Worm (Caenorhabditis elegans) whole organism, L2 larva: ENCODE measurements around the gene F13E9.9.

Experiments
- F13H6.1 ChIP-seq: sonication (generic microtip); optimal IDR thresholded peaks from 2 replicates; lab custom pipeline; 2016; ENCODE audit warnings: missing genetic modification characterization, missing compliant biosample characterization
- R02D3.7 ChIP-seq: fragments of 150-350 bp; optimal IDR thresholded peaks from 2 replicates; lab custom pipeline; 2014; ENCODE audit warnings: missing biosample characterization, missing genetic modification characterization
- Y55F3AM.14 ChIP-seq: fragments of 200-800 bp; sonication (Bioruptor generic); optimal IDR thresholded peaks from 2 replicates; lab custom pipeline; 2018; ENCODE audit warnings: mild to moderate bottlenecking, missing genetic modification characterization, missing compliant biosample characterization
- alr-1 ChIP-seq: fragments of 150-350 bp; optimal IDR thresholded peaks from 2 replicates; lab custom pipeline; 2014; ENCODE audit warnings: missing biosample characterization, missing genetic modification characterization
- aly-2 ChIP-seq: fragments of 150-350 bp; optimal IDR thresholded peaks from 2 replicates; lab custom pipeline; 2014; ENCODE audit warnings: missing biosample characterization, missing genetic modification characterization
- ama-1 ChIP-seq: fragments of 150-350 bp; optimal IDR thresholded peaks from 2 replicates; lab custom pipeline; 2018; ENCODE audit warnings: inconsistent platforms
- blmp-1 ChIP-seq: sonication (generic microtip); optimal IDR thresholded peaks from 2 replicates; lab custom pipeline; 2017; ENCODE audit warnings: missing genetic modification characterization, mild to moderate bottlenecking, missing compliant biosample characterization, antibody characterized with exemption, moderate library complexity; ENCODE audit not compliant: insufficient read depth
- ceh-82 ChIP-seq: fragments of 150-350 bp; optimal IDR thresholded peaks from 2 replicates; lab custom pipeline; 2014; ENCODE audit warnings: missing biosample characterization, missing genetic modification characterization
- dmd-4 ChIP-seq: sonication (generic microtip); optimal IDR thresholded peaks from 2 replicates; lab custom pipeline; 2017; ENCODE audit warnings: missing biosample characterization, missing genetic modification characterization
- egl-27 ChIP-seq: sonication (generic microtip); optimal IDR thresholded peaks from 3 replicates; lab custom pipeline; 2017; ENCODE audit warnings: missing biosample characterization, missing genetic modification reagents, missing genetic modification characterization
- elt-3 ChIP-seq: sonication (generic microtip); optimal IDR thresholded peaks from 2 replicates; lab custom pipeline; 2017; ENCODE audit warnings: missing biosample characterization, missing genetic modification characterization
- fos-1 ChIP-seq: fragments of 150-350 bp; optimal IDR thresholded peaks from 2 replicates; lab custom pipeline; 2014; ENCODE audit warnings: missing biosample characterization, missing genetic modification characterization
- gmeb-1 ChIP-seq: fragments of 150-350 bp; optimal IDR thresholded peaks from 2 replicates; lab custom pipeline; 2014; ENCODE audit warnings: missing biosample characterization, missing genetic modification characterization
- lin-11 ChIP-seq: fragments of 150-350 bp; sonication (generic microtip); optimal IDR thresholded peaks from 2 replicates; lab custom pipeline; 2014; ENCODE audit warnings: missing biosample characterization, missing genetic modification characterization, inconsistent platforms, mixed read lengths
- lin-13 ChIP-seq: fragments of 150-350 bp; optimal IDR thresholded peaks from 2 replicates; lab custom pipeline; 2014; ENCODE audit warnings: missing biosample characterization, missing genetic modification reagents, missing genetic modification characterization
- lin-39 ChIP-seq: fragments of 150-350 bp; optimal IDR thresholded peaks from 2 replicates; lab custom pipeline; 2014; ENCODE audit warnings: missing biosample characterization, missing genetic modification reagents, missing genetic modification characterization
- lsy-2 ChIP-seq, 2 experiments: fragments of 150-350 bp in 1 of 2; sonication (generic microtip) in 1 of 2; optimal IDR thresholded peaks; 2 replicates each; lab custom pipeline; 2014 to 2017; ENCODE audit warnings: missing biosample characterization in 2 of 2, missing genetic modification characterization in 2 of 2
- mab-5 ChIP-seq: fragments of 150-350 bp; optimal IDR thresholded peaks from 2 replicates; lab custom pipeline; 2014; ENCODE audit warnings: missing biosample characterization, missing genetic modification characterization
- mbf-1 ChIP-seq: sonication (generic microtip); optimal IDR thresholded peaks from 2 replicates; lab custom pipeline; 2017; ENCODE audit warnings: missing biosample characterization, missing genetic modification characterization
- mdl-1 ChIP-seq, 2 experiments: fragments of 150-350 bp in 1 of 2; sonication (generic microtip) in 1 of 2; optimal IDR thresholded peaks; 2 replicates each; lab custom pipeline; 2017; ENCODE audit warnings: missing biosample characterization in 2 of 2, missing genetic modification characterization in 2 of 2
- nhr-10 ChIP-seq: sonication (generic microtip); optimal IDR thresholded peaks from 2 replicates; lab custom pipeline; 2017; ENCODE audit warnings: missing biosample characterization, missing genetic modification characterization
- nhr-11 ChIP-seq: fragments of 150-350 bp; optimal IDR thresholded peaks from 2 replicates; lab custom pipeline; 2014; ENCODE audit warnings: missing biosample characterization, missing genetic modification characterization
- nhr-129 ChIP-seq: fragments of 150-350 bp; optimal IDR thresholded peaks from 2 replicates; lab custom pipeline; 2014; ENCODE audit warnings: missing biosample characterization, missing genetic modification characterization
- nhr-21 ChIP-seq: fragments of 150-350 bp; optimal IDR thresholded peaks from 2 replicates; lab custom pipeline; 2014; ENCODE audit warnings: missing biosample characterization, missing genetic modification characterization
- nhr-23 ChIP-seq: fragments of 150-350 bp; optimal IDR thresholded peaks from 2 replicates; lab custom pipeline; 2014; ENCODE audit warnings: missing biosample characterization, missing genetic modification reagents, missing genetic modification characterization
- nhr-25 ChIP-seq: fragments of 150-350 bp; sonication (generic microtip); optimal IDR thresholded peaks from 3 replicates; lab custom pipeline; 2014; ENCODE audit warnings: missing biosample characterization, missing genetic modification characterization
- nhr-6 ChIP-seq: fragments of 150-350 bp; optimal IDR thresholded peaks from 2 replicates; lab custom pipeline; 2014; ENCODE audit warnings: missing biosample characterization, missing genetic modification characterization
- nhr-77 ChIP-seq: fragments of 150-350 bp; optimal IDR thresholded peaks from 2 replicates; lab custom pipeline; 2014; ENCODE audit warnings: missing biosample characterization, missing genetic modification characterization
- sem-4 ChIP-seq: fragments of 150-350 bp; optimal IDR thresholded peaks from 2 replicates; lab custom pipeline; 2014; ENCODE audit warnings: missing biosample characterization, missing genetic modification reagents, missing genetic modification characterization
- skn-1 ChIP-seq: sonication (generic microtip); optimal IDR thresholded peaks from 2 replicates; lab custom pipeline; 2017; ENCODE audit warnings: missing biosample characterization, missing genetic modification characterization
- sma-3 ChIP-seq: sonication (generic microtip); optimal IDR thresholded peaks from 2 replicates; lab custom pipeline; 2016; ENCODE audit warnings: missing genetic modification reagents, missing genetic modification characterization, missing compliant biosample characterization
- sma-9 ChIP-seq, 2 experiments: fragments of 150-350 bp in 1 of 2; sonication (generic microtip) in 1 of 2; optimal IDR thresholded peaks; 2 replicates each; lab custom pipeline; 2014 to 2016; ENCODE audit warnings: missing genetic modification characterization in 2 of 2, mild to moderate bottlenecking in 1 of 2, missing biosample characterization in 1 of 2, missing compliant biosample characterization in 1 of 2, missing genetic modification reagents in 1 of 2, moderate library complexity in 1 of 2
- snpc-4 ChIP-seq: fragments of 150-350 bp; optimal IDR thresholded peaks from 2 replicates; lab custom pipeline; 2014; ENCODE audit warnings: missing biosample characterization, missing genetic modification characterization
- unc-39 ChIP-seq: fragments of 150-350 bp; optimal IDR thresholded peaks from 2 replicates; lab custom pipeline; 2014; ENCODE audit warnings: missing biosample characterization, missing genetic modification characterization
- unc-55 ChIP-seq: fragments of 150-350 bp; sonication (generic microtip); optimal IDR thresholded peaks from 3 replicates; lab custom pipeline; 2014; ENCODE audit warnings: missing biosample characterization, missing genetic modification reagents, missing genetic modification characterization
- unc-62 ChIP-seq: fragments of 150-350 bp; optimal IDR thresholded peaks from 2 replicates; lab custom pipeline; 2014; ENCODE audit warnings: missing biosample characterization, missing genetic modification reagents, missing genetic modification characterization
- zag-1 ChIP-seq: fragments of 150-350 bp; optimal IDR thresholded peaks from 2 replicates; lab custom pipeline; 2014; ENCODE audit warnings: missing biosample characterization, missing genetic modification characterization
- ztf-1 ChIP-seq: fragments of 200-800 bp; sonication (Bioruptor generic); conservative IDR thresholded peaks from 2 replicates; pipeline ENCODE4 v1.3.6; 2022; ENCODE audit warnings: missing genetic modification characterization, missing compliant biosample characterization
- ztf-4 ChIP-seq: fragments of 150-350 bp; optimal IDR thresholded peaks from 2 replicates; lab custom pipeline; 2014; ENCODE audit warnings: missing biosample characterization, missing genetic modification characterization

The F13E9.9 gene

DNA sequence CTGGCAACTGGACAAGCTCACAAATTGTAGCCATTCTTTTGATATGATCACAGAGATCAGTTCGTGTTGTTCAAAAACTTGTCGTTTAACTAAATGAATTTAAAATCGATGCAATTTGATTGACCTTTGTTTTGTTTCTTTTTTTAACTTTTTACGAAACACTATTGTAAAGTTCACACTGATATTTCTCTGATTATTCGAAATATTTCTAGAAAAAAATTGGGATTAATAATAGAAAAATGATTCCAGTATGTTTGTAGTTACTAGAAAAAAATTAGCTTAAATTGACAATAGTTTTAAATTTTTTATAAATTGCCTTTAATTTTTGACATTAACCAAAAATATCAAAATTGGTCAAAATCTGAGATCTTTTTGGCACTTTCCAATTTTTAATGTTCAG is 10.2 kb upstream of the F13E9.9 start, which contains the start of gene ZK596.2:
ZK596.2 (minus strand) TSS at position 101 of the 400 bp plus-strand sequence.
- no peak for TF ChIP-seq zag-1
- TF ChIP-seq F13H6.1 (tag; lab: Kevin White, UChicago): no peak
- TF ChIP-seq nhr-23 (tag; lab: Kevin White, UChicago): no peak
- TF ChIP-seq lin-11 (tag; lab: Kevin White, UChicago): no peak
- no peak for TF ChIP-seq aly-2 (tag; lab: Kevin White, UChicago)
- TF ChIP-seq blmp-1 (tag; lab: Kevin White, UChicago): no peak
- TF ChIP-seq sma-3: no peak
- TF ChIP-seq Y55F3AM.14: no peak

DNA sequence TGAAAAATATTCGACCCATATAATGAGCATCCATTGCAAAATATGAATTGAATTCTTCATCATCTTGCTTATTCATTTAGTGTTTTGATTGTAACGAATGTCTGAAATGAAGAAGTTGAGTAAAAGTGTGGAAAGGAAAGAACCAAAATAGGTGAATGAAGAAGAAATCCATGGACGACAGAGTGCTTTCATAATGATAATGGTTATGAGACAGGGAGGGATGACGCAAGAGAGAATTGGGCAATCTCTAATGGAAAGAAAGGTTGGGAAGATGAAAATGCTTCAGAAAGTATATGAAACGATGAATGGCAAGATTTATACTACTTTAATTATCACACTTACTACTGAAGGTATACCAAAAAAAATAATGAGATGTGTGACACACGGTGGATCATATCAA is 5.3 kb upstream of the F13E9.9 start, which contains the start of gene ZK596.3:
ZK596.3 (minus strand) TSS at position 101 of the 400 bp plus-strand sequence.
- TF ChIP-seq snpc-4 (tag; lab: Kevin White, UChicago) (no peak), nhr-129 (no peak), nhr-11 (no peak), fos-1 (tag; lab: Kevin White, UChicago) (no peak), zag-1 (no peak), unc-39 (tag; lab: Kevin White, UChicago) (no peak), blmp-1 (tag; lab: Kevin White, UChicago) (no peak), lin-11 (tag; lab: Kevin White, UChicago) (no peak), lsy-2 (tag; optimal IDR thresholded peaks at IDR 0.05; lab: Kevin White, UChicago) (no peak), egl-27 (tag; lab: Kevin White, UChicago) (no peak), elt-3 (tag; lab: Kevin White, UChicago) (no peak), mdl-1 (tag; optimal IDR thresholded peaks at IDR 0.05; lab: Kevin White, UChicago) (no peak), aly-2 (tag; lab: Kevin White, UChicago) (no peak), gmeb-1 (tag; lab: Kevin White, UChicago) (no peak), alr-1 (tag; lab: Kevin White, UChicago) (no peak), nhr-23 (tag; lab: Kevin White, UChicago) (no peak), mbf-1 (no peak)

DNA sequence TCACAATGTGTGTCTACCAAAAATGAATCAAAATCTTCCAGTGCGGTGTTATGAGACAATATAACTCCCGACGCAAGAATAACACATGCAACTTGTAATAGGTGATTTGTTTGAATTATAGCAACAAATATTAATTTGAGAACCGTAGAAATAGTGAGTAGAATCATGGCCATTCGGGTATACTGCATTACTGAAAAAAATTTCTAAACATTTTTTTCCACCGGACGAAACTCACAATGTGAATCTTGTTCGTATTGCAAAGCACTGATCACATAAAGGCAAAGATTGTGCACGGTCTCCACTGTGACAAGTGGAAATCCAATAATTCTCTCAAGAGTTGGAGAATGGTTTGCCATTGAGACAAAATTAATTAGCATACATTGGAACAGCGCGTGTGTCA is 3.5 kb upstream of the F13E9.9 start:
- no peak for TF ChIP-seq aly-2 (tag; lab: Kevin White, UChicago)
- TF ChIP-seq mab-5 (tag; lab: Kevin White, UChicago): no peak
- no peak for TF ChIP-seq unc-39 (tag; lab: Kevin White, UChicago)
- no peak for TF ChIP-seq lin-39 (tag; lab: Kevin White, UChicago)
- no peak for TF ChIP-seq ztf-1 (GFP tag; lab: Robert Waterston, UW)
- no peak for TF ChIP-seq skn-1
- TF ChIP-seq sem-4 (tag; lab: Kevin White, UChicago): no peak
- no peak for TF ChIP-seq ztf-4 (tag; lab: Kevin White, UChicago)
- no peak for TF ChIP-seq snpc-4 (tag; lab: Kevin White, UChicago)
- TF ChIP-seq unc-55 (GFP tag; lab: Kevin White, UChicago): no peak
- TF ChIP-seq blmp-1 (tag; lab: Kevin White, UChicago): no peak
- TF ChIP-seq unc-62 (GFP tag; lab: Kevin White, UChicago): no peak
- no peak for TF ChIP-seq R02D3.7
- TF ChIP-seq nhr-77: no peak
- no peak for TF ChIP-seq fos-1 (tag; lab: Kevin White, UChicago)
- TF ChIP-seq ceh-82: no peak

DNA sequence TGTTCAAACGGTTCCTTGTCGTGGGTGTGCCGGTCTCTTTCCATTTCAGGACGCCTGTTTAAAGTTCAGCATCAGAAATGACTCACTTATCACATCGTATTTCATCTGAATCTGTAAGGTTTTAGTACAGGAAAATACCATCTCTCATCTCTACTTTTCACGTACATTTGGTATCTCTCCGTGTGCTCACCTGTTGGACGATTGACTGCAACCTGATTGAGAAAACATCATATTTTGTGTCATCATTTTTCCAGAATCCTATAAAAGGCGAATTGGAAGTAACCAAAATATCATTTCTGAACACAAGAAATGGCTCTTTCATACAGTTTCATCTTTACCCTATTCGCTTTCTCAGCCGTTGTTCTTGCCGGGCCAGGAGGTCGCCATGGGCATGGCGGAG is 1.1 kb upstream of the F13E9.9 start, which contains the start of gene srlf-30:
srlf-30 (plus strand) TSS at position 301 of the 400 bp plus-strand sequence.
- TF ChIP-seq fos-1 (tag; lab: Kevin White, UChicago) (no peak), dmd-4 (tag; lab: Kevin White, UChicago) (no peak), nhr-11 (no peak), nhr-10 (tag; lab: Kevin White, UChicago) (no peak), gmeb-1 (tag; lab: Kevin White, UChicago) (no peak), nhr-25 (no peak), elt-3 (tag; lab: Kevin White, UChicago) (no peak), unc-55 (GFP tag; lab: Kevin White, UChicago) (no peak), sma-9 (GFP tag; optimal IDR thresholded peaks at IDR 0.05; lab: Kevin White, UChicago) (no peak), sma-9 (tag; optimal IDR thresholded peaks at IDR 0.05; lab: Kevin White, UChicago) (no peak), unc-62 (GFP tag; lab: Kevin White, UChicago) (no peak), mbf-1 (no peak), lin-13 (GFP tag; lab: Kevin White, UChicago) (no peak), ama-1 (lab: Kevin White, UChicago) (no peak), nhr-21 (no peak), R02D3.7 (no peak), nhr-6 (tag; lab: Kevin White, UChicago) (no peak), nhr-23 (tag; lab: Kevin White, UChicago) (no peak), blmp-1 (tag; lab: Kevin White, UChicago) (no peak), Y55F3AM.14 (no peak), alr-1 (tag; lab: Kevin White, UChicago) (no peak)
- TF ChIP-seq, all 48 proteins: peak for 0
